Worm (Caenorhabditis elegans) whole organism, L2 larva: Measurements from ENCODE around the gene tmem-24.

Experiments
- C34F6.9 ChIP-seq: fragments of 150-350 bp; optimal IDR thresholded peaks from 2 replicates; lab custom pipeline; 2014; ENCODE audit warnings: missing biosample characterization, missing genetic modification characterization
- F13H6.1 ChIP-seq: sonication (generic microtip); optimal IDR thresholded peaks from 2 replicates; lab custom pipeline; 2016; ENCODE audit warnings: missing genetic modification characterization, missing compliant biosample characterization
- R02D3.7 ChIP-seq: fragments of 150-350 bp; optimal IDR thresholded peaks from 2 replicates; lab custom pipeline; 2014; ENCODE audit warnings: missing biosample characterization, missing genetic modification characterization
- Y55F3AM.14 ChIP-seq: fragments of 200-800 bp; sonication (Bioruptor generic); optimal IDR thresholded peaks from 2 replicates; lab custom pipeline; 2018; ENCODE audit warnings: mild to moderate bottlenecking, missing genetic modification characterization, missing compliant biosample characterization
- ZK546.5 ChIP-seq: sonication (generic microtip); optimal IDR thresholded peaks from 2 replicates; lab custom pipeline; 2017; ENCODE audit warnings: missing biosample characterization, missing genetic modification characterization
- aly-2 ChIP-seq: fragments of 150-350 bp; optimal IDR thresholded peaks from 2 replicates; lab custom pipeline; 2014; ENCODE audit warnings: missing biosample characterization, missing genetic modification characterization
- ama-1 ChIP-seq: fragments of 150-350 bp; optimal IDR thresholded peaks from 2 replicates; lab custom pipeline; 2018; ENCODE audit warnings: inconsistent platforms
- blmp-1 ChIP-seq: sonication (generic microtip); optimal IDR thresholded peaks from 2 replicates; lab custom pipeline; 2017; ENCODE audit warnings: missing genetic modification characterization, mild to moderate bottlenecking, missing compliant biosample characterization, antibody characterized with exemption, moderate library complexity; ENCODE audit not compliant: insufficient read depth
- ceh-16 ChIP-seq: fragments of 150-350 bp; optimal IDR thresholded peaks from 2 replicates; lab custom pipeline; 2014; ENCODE audit warnings: missing biosample characterization, missing genetic modification characterization
- ceh-82 ChIP-seq: fragments of 150-350 bp; optimal IDR thresholded peaks from 2 replicates; lab custom pipeline; 2014; ENCODE audit warnings: missing biosample characterization, missing genetic modification characterization
- crh-2 ChIP-seq: sonication (generic microtip); optimal IDR thresholded peaks from 2 replicates; lab custom pipeline; 2017; ENCODE audit warnings: missing biosample characterization, missing genetic modification characterization
- dmd-4 ChIP-seq: sonication (generic microtip); optimal IDR thresholded peaks from 2 replicates; lab custom pipeline; 2017; ENCODE audit warnings: missing biosample characterization, missing genetic modification characterization
- egl-27 ChIP-seq: sonication (generic microtip); optimal IDR thresholded peaks from 3 replicates; lab custom pipeline; 2017; ENCODE audit warnings: missing biosample characterization, missing genetic modification reagents, missing genetic modification characterization
- elt-3 ChIP-seq: sonication (generic microtip); optimal IDR thresholded peaks from 2 replicates; lab custom pipeline; 2017; ENCODE audit warnings: missing biosample characterization, missing genetic modification characterization
- gmeb-1 ChIP-seq: fragments of 150-350 bp; optimal IDR thresholded peaks from 2 replicates; lab custom pipeline; 2014; ENCODE audit warnings: missing biosample characterization, missing genetic modification characterization
- lin-11 ChIP-seq: fragments of 150-350 bp; sonication (generic microtip); optimal IDR thresholded peaks from 2 replicates; lab custom pipeline; 2014; ENCODE audit warnings: missing biosample characterization, missing genetic modification characterization, inconsistent platforms, mixed read lengths
- lin-13 ChIP-seq: fragments of 150-350 bp; optimal IDR thresholded peaks from 2 replicates; lab custom pipeline; 2014; ENCODE audit warnings: missing biosample characterization, missing genetic modification reagents, missing genetic modification characterization
- lin-39 ChIP-seq: fragments of 150-350 bp; optimal IDR thresholded peaks from 2 replicates; lab custom pipeline; 2014; ENCODE audit warnings: missing biosample characterization, missing genetic modification reagents, missing genetic modification characterization
- lsy-2 ChIP-seq, 2 experiments: fragments of 150-350 bp in 1 of 2; sonication (generic microtip) in 1 of 2; optimal IDR thresholded peaks; 2 replicates each; lab custom pipeline; 2014 to 2017; ENCODE audit warnings: missing biosample characterization in 2 of 2, missing genetic modification characterization in 2 of 2
- mab-5 ChIP-seq: fragments of 150-350 bp; optimal IDR thresholded peaks from 2 replicates; lab custom pipeline; 2014; ENCODE audit warnings: missing biosample characterization, missing genetic modification characterization
- mbf-1 ChIP-seq: sonication (generic microtip); optimal IDR thresholded peaks from 2 replicates; lab custom pipeline; 2017; ENCODE audit warnings: missing biosample characterization, missing genetic modification characterization
- mdl-1 ChIP-seq, 2 experiments: fragments of 150-350 bp in 1 of 2; sonication (generic microtip) in 1 of 2; optimal IDR thresholded peaks; 2 replicates each; lab custom pipeline; 2017; ENCODE audit warnings: missing biosample characterization in 2 of 2, missing genetic modification characterization in 2 of 2
- nhr-10 ChIP-seq: sonication (generic microtip); optimal IDR thresholded peaks from 2 replicates; lab custom pipeline; 2017; ENCODE audit warnings: missing biosample characterization, missing genetic modification characterization
- nhr-11 ChIP-seq: fragments of 150-350 bp; optimal IDR thresholded peaks from 2 replicates; lab custom pipeline; 2014; ENCODE audit warnings: missing biosample characterization, missing genetic modification characterization
- nhr-129 ChIP-seq: fragments of 150-350 bp; optimal IDR thresholded peaks from 2 replicates; lab custom pipeline; 2014; ENCODE audit warnings: missing biosample characterization, missing genetic modification characterization
- nhr-21 ChIP-seq: fragments of 150-350 bp; optimal IDR thresholded peaks from 2 replicates; lab custom pipeline; 2014; ENCODE audit warnings: missing biosample characterization, missing genetic modification characterization
- nhr-25 ChIP-seq: fragments of 150-350 bp; sonication (generic microtip); optimal IDR thresholded peaks from 3 replicates; lab custom pipeline; 2014; ENCODE audit warnings: missing biosample characterization, missing genetic modification characterization
- nhr-6 ChIP-seq: fragments of 150-350 bp; optimal IDR thresholded peaks from 2 replicates; lab custom pipeline; 2014; ENCODE audit warnings: missing biosample characterization, missing genetic modification characterization
- nhr-77 ChIP-seq: fragments of 150-350 bp; optimal IDR thresholded peaks from 2 replicates; lab custom pipeline; 2014; ENCODE audit warnings: missing biosample characterization, missing genetic modification characterization
- peb-1 ChIP-seq: fragments of 150-350 bp; optimal IDR thresholded peaks from 2 replicates; lab custom pipeline; 2014; ENCODE audit warnings: missing biosample characterization, missing genetic modification characterization
- sem-4 ChIP-seq: fragments of 150-350 bp; optimal IDR thresholded peaks from 2 replicates; lab custom pipeline; 2014; ENCODE audit warnings: missing biosample characterization, missing genetic modification reagents, missing genetic modification characterization
- skn-1 ChIP-seq: sonication (generic microtip); optimal IDR thresholded peaks from 2 replicates; lab custom pipeline; 2017; ENCODE audit warnings: missing biosample characterization, missing genetic modification characterization
- sma-3 ChIP-seq: sonication (generic microtip); optimal IDR thresholded peaks from 2 replicates; lab custom pipeline; 2016; ENCODE audit warnings: missing genetic modification reagents, missing genetic modification characterization, missing compliant biosample characterization
- sma-9 ChIP-seq, 2 experiments: fragments of 150-350 bp in 1 of 2; sonication (generic microtip) in 1 of 2; optimal IDR thresholded peaks; 2 replicates each; lab custom pipeline; 2014 to 2016; ENCODE audit warnings: missing genetic modification characterization in 2 of 2, mild to moderate bottlenecking in 1 of 2, missing biosample characterization in 1 of 2, missing compliant biosample characterization in 1 of 2, missing genetic modification reagents in 1 of 2, moderate library complexity in 1 of 2
- snpc-4 ChIP-seq: fragments of 150-350 bp; optimal IDR thresholded peaks from 2 replicates; lab custom pipeline; 2014; ENCODE audit warnings: missing biosample characterization, missing genetic modification characterization
- unc-39 ChIP-seq: fragments of 150-350 bp; optimal IDR thresholded peaks from 2 replicates; lab custom pipeline; 2014; ENCODE audit warnings: missing biosample characterization, missing genetic modification characterization
- unc-55 ChIP-seq: fragments of 150-350 bp; sonication (generic microtip); optimal IDR thresholded peaks from 3 replicates; lab custom pipeline; 2014; ENCODE audit warnings: missing biosample characterization, missing genetic modification reagents, missing genetic modification characterization
- unc-62 ChIP-seq: fragments of 150-350 bp; optimal IDR thresholded peaks from 2 replicates; lab custom pipeline; 2014; ENCODE audit warnings: missing biosample characterization, missing genetic modification reagents, missing genetic modification characterization
- zag-1 ChIP-seq: fragments of 150-350 bp; optimal IDR thresholded peaks from 2 replicates; lab custom pipeline; 2014; ENCODE audit warnings: missing biosample characterization, missing genetic modification characterization
- ztf-11 ChIP-seq: sonication (generic microtip); optimal IDR thresholded peaks from 2 replicates; lab custom pipeline; 2017; ENCODE audit warnings: missing biosample characterization, missing genetic modification characterization

The tmem-24 gene

DNA sequence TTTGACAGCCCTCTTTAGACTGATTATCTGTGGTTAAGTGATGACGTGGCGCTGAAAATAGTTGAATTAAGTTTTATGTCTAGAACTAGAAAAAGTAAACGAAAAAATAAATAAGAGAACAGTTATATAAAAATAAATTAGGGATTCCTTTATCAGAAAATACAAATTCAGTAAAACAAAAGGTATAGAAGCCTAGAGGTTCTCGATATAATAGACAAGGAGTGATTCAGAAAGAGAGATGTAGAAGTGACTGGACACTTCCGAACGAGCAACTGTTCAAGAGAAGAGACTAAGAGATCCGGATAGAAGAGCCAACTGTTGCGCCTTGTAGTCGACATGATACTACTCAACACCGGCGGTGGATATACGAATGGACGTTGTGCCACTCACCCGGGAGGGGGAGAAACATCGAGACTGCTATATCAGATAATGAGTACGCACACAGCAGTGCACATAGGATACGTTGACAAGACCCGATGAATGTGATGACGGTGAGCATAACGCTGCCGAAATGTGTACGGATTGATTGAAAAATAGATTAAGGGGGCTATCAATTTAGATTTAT, 44.5 kb upstream of the tmem-24 start, which contains the start of gene tag-278:
Gene tag-278, minus strand, starts transcription at position 51 of the 565 bp plus-strand sequence.
- no peak for TF ChIP-seq aly-2
- TF ChIP-seq sma-9 (GFP tag; optimal IDR thresholded peaks at IDR 0.05; lab: Kevin White, UChicago), result peak; percentile 13
- no peak for TF ChIP-seq sma-9 (tag; optimal IDR thresholded peaks at IDR 0.05; lab: Kevin White, UChicago)
- peak; percentile 26 for TF ChIP-seq nhr-129
- TF ChIP-seq F13H6.1 (tag; lab: Kevin White, UChicago), result peak; percentile 72
- peak; percentile 0 for TF ChIP-seq C34F6.9 (tag; lab: Kevin White, UChicago)
- no peak for TF ChIP-seq snpc-4 (tag; lab: Kevin White, UChicago)
- TF ChIP-seq R02D3.7 (tag; lab: Kevin White, UChicago), result no peak
- no peak for TF ChIP-seq elt-3 (tag; lab: Kevin White, UChicago)
- TF ChIP-seq egl-27 (tag; lab: Kevin White, UChicago), result no peak

DNA sequence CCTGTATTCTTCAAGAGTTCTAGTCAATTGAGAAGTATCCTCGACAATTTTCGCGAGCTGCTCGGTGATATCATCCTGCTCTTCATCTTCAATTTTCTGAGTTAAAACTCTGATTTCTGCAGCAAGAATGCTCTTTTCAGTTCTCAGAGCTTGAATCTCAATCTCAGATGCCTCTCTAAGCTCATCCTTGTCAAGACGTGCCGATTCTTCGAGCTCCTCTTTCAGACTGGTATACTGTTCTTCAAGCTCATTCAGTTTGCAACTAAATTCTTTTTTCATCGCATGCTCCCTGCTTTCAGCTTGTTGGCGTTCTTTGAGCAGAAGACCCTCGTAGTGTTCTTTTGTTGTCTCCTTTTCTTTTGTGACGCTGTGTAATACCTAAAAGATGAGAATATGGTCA, 41.7 kb upstream of the tmem-24 start:
- TF ChIP-seq ceh-82, result no peak
- TF ChIP-seq nhr-25 (tag; lab: Kevin White, UChicago), result no peak
- TF ChIP-seq unc-55 (GFP tag; lab: Kevin White, UChicago), result no peak
- TF ChIP-seq nhr-6 (tag; lab: Kevin White, UChicago), result no peak
- TF ChIP-seq peb-1 (tag; lab: Kevin White, UChicago), result no peak
- TF ChIP-seq sma-3, result no peak
- no peak for TF ChIP-seq mdl-1 (tag; optimal IDR thresholded peaks at IDR 0.05; lab: Kevin White, UChicago)
- TF ChIP-seq nhr-77 (tag; lab: Kevin White, UChicago), result no peak
- TF ChIP-seq egl-27 (tag; lab: Kevin White, UChicago), result no peak
- no peak for TF ChIP-seq lsy-2 (tag; optimal IDR thresholded peaks at IDR 0.05; lab: Kevin White, UChicago)
- no peak for TF ChIP-seq nhr-21 (tag; lab: Kevin White, UChicago)

ce11 chrX:3683060-3683459, 38.4 kb upstream of the tmem-24 start:
- no peak for TF ChIP-seq mbf-1 (tag; lab: Kevin White, UChicago)
- no peak for TF ChIP-seq unc-62 (GFP tag; lab: Kevin White, UChicago)
- TF ChIP-seq crh-2 (tag; lab: Kevin White, UChicago), result no peak
- no peak for TF ChIP-seq blmp-1 (tag; lab: Kevin White, UChicago)
- no peak for TF ChIP-seq mdl-1 (tag; optimal IDR thresholded peaks at IDR 0.05; lab: Kevin White, UChicago)
- TF ChIP-seq nhr-11 (tag; lab: Kevin White, UChicago), result no peak
- TF ChIP-seq mab-5 (tag; lab: Kevin White, UChicago), result no peak
- TF ChIP-seq dmd-4 (tag; lab: Kevin White, UChicago), result no peak

- TF ChIP-seq lin-39 (tag; lab: Kevin White, UChicago) (no peak), nhr-129 (peak; percentile 25)
- TF ChIP-seq, all 48 proteins: peak for 1
Measured at ce11 chrX:3680544-3681214, 36.0 kb upstream of the tmem-24 start, which contains the start of gene tsp-17. Gene tsp-17, plus strand, starts transcription at chrX:3681164.

- no peak for TF ChIP-seq Y55F3AM.14 (GFP tag; lab: Kevin White, UChicago)
- TF ChIP-seq ZK546.5 (tag; lab: Kevin White, UChicago), result no peak
- TF ChIP-seq nhr-10 (tag; lab: Kevin White, UChicago), result no peak
- peak; percentile 21 for TF ChIP-seq F13H6.1 (tag; lab: Kevin White, UChicago)
- no peak for TF ChIP-seq dmd-4 (tag; lab: Kevin White, UChicago)
- no peak for TF ChIP-seq lin-13
- TF ChIP-seq C34F6.9 (tag; lab: Kevin White, UChicago), result no peak
- no peak for TF ChIP-seq unc-39
- no peak for TF ChIP-seq ama-1 (lab: Kevin White, UChicago)
- TF ChIP-seq egl-27 (tag; lab: Kevin White, UChicago), result peak; percentile 24
- peak; percentile 1 for TF ChIP-seq nhr-21 (tag; lab: Kevin White, UChicago)
- no peak for TF ChIP-seq ceh-16 (tag; lab: Kevin White, UChicago)
- TF ChIP-seq zag-1, result no peak
- no peak for TF ChIP-seq nhr-77 (tag; lab: Kevin White, UChicago)
- no peak for TF ChIP-seq lin-39 (tag; lab: Kevin White, UChicago)
- TF ChIP-seq sma-3, result peak; percentile 54
- TF ChIP-seq nhr-11 (tag; lab: Kevin White, UChicago), result no peak
- TF ChIP-seq mbf-1 (tag; lab: Kevin White, UChicago), result no peak
- peak; percentile 32 for TF ChIP-seq gmeb-1 (tag; lab: Kevin White, UChicago)
- TF ChIP-seq ztf-11 (tag; lab: Kevin White, UChicago), result no peak
- TF ChIP-seq aly-2, result no peak
- no peak for TF ChIP-seq skn-1
- no peak for TF ChIP-seq peb-1 (tag; lab: Kevin White, UChicago)
- TF ChIP-seq mdl-1 (tag; optimal IDR thresholded peaks at IDR 0.05; lab: Kevin White, UChicago), result peak in 1 of 2 experiments; percentile 23
- no peak for TF ChIP-seq R02D3.7 (tag; lab: Kevin White, UChicago)
- no peak for TF ChIP-seq mab-5 (tag; lab: Kevin White, UChicago)
- no peak for TF ChIP-seq lin-11 (tag; lab: Kevin White, UChicago)
- no peak for TF ChIP-seq sem-4 (tag; lab: Kevin White, UChicago)
- TF ChIP-seq lsy-2 (tag; optimal IDR thresholded peaks at IDR 0.05; lab: Kevin White, UChicago), result peak in 1 of 2 experiments; percentile 13
Measured at ce11 chrX:3678507-3679175, 33.9 kb upstream of the tmem-24 start, which contains the start of gene tag-52. Gene tag-52, minus strand, starts transcription at chrX:3678557.
